Worm (Caenorhabditis elegans): ENCODE results near the gene clp-1.

clp-1 gene

DNA sequence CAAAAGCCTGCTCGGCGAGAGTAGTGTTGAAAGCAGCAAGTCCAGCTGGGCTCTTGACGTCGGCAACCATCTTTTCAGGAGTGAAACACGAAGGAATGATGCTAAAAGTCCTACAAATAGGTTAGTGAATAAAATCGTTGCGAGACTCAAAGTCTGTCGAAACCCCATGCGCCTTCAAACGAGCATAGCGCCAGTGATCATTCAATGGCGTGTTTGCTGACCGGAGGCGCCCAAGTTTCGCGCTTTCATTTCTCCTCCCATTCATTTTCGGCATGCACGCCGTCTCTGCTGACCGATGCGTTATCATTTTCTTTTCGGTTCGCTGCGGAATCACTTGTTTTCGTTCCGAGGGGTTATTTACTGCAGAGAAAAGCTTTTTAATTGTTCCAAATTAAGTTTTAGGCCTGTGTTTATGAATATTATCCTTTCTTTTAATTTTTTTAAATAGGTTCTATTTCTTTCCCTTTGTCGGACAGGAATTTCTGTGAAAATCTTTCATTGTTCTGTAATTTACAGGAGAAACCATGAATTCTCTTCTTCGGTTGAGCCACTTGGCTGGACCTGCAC, 6.5 kb upstream of the clp-1 start, which contains the start of the genes eef-1B.1 and aco-2 (continued):
- TF ChIP-seq unc-62 (GFP tag; optimal IDR thresholded peaks at IDR 0.05 in 1 of 2) (no peak), unc-62 (tag; optimal IDR thresholded peaks at IDR 0.05) (no peak), T26A8.4 (GFP tag; IDR thresholded peaks at IDR 0.05) (peak; percentile 91), set-16 (GFP tag; IDR thresholded peaks at IDR 0.05) (no peak; the same call in 1 of the 2 replicates), zag-1 (tag; optimal IDR thresholded peaks at IDR 0.05) (no peak), dmd-8 (GFP tag; IDR thresholded peaks at IDR 0.05) (no peak), ama-1 (optimal IDR thresholded peaks at IDR 0.05) (peak; percentile 81), nhr-76 (tag; optimal IDR thresholded peaks at IDR 0.05) (no peak), lin-1 (GFP tag; IDR thresholded peaks at IDR 0.05) (peak; percentile 33; the same call in 1 of the 2 replicates), spr-3 (GFP tag; optimal IDR thresholded peaks at IDR 0.05) (no peak), Y75B8A.6 (GFP tag; IDR thresholded peaks at IDR 0.05) (no peak), zfp-3 (GFP tag; conservative IDR thresholded peaks at IDR 0.05) (peak; percentile 76), ceh-62 (tag; optimal IDR thresholded peaks at IDR 0.05) (no peak), pha-4 (GFP tag; IDR thresholded peaks at IDR 0.05) (peak; percentile 64; the same call in 1 of the 2 replicates), pha-4 (tag; optimal IDR thresholded peaks at IDR 0.05) (no peak), tra-1 (GFP tag; IDR thresholded peaks at IDR 0.05) (peak; percentile 22; the same call in 1 of the 2 replicates), nhr-237 (tag; optimal IDR thresholded peaks at IDR 0.05) (no peak), nhr-28 (tag; optimal IDR thresholded peaks at IDR 0.05) (peak; percentile 84), D1046.2 (GFP tag; IDR thresholded peaks at IDR 0.05) (no peak), gei-8 (GFP tag; optimal IDR thresholded peaks at IDR 0.05) (no peak), dve-1 (tag; optimal IDR thresholded peaks at IDR 0.05; ENCODE audit: insufficient read depth) (peak; percentile 94), lin-15B (tag; optimal IDR thresholded peaks at IDR 0.05) (no peak), nhr-77 (tag; optimal IDR thresholded peaks at IDR 0.05) (peak; percentile 90), unc-130 (GFP tag; optimal IDR thresholded peaks at IDR 0.05) (peak; percentile 13), hlh-30 (tag; optimal IDR thresholded peaks at IDR 0.05; ENCODE audit: insufficient read depth) (peak; percentile 92), lin-13 (GFP tag; optimal IDR thresholded peaks at IDR 0.05) (peak; percentile 92), hlh-11 (tag; optimal IDR thresholded peaks at IDR 0.05) (peak; percentile 95), F26F4.8 (GFP tag; conservative IDR thresholded peaks at IDR 0.05) (no peak)

DNA sequence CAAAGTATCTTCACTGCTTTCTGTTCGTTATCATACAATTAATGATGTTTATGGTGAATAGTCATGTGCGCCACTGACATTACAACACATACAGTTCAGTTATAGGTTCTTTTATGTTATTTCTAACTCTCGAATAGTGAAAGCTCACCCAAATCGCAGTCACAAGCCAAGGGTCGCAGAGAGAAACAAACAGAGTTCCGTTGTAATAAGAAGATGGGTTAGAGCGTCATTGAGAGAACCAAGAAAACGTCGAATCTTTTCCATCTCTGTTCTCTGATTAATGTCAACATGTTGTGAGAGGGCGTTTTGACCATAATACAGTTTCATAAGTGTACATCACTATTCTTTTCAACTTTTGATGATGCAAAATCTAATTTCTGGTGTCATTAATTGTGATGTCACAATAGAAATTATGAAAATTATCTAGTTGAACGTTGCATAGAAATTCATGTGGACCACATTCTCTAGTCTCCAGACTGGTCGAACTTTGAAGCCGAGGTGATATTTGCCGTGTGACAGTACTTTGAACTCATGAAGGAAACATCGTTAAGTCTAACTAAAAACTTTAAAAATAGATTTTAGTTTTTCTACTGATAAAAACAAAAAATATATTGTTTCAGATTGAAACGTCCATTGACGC, 5.7 kb upstream of the clp-1 start:
- TF ChIP-seq madf-5 (GFP tag; IDR thresholded peaks at IDR 0.05) (0 out of 4 replicates have a peak, but pooled peaks of 1 of the 2 experiments have one; percentile 38), lin-13 (GFP tag; optimal IDR thresholded peaks at IDR 0.05) (peak; percentile 12), Y105C5A.15 (GFP tag; IDR thresholded peaks at IDR 0.05) (no peak), egl-27 (tag; optimal IDR thresholded peaks at IDR 0.05) (no peak), dmd-6 (GFP tag; IDR thresholded peaks at IDR 0.05) (peak; percentile 32; the same call in 1 of the 2 replicates), lin-39 (tag; optimal IDR thresholded peaks at IDR 0.05) (no peak), zip-2 (tag; optimal IDR thresholded peaks at IDR 0.05) (peak; percentile 2), nhr-102 (tag; optimal IDR thresholded peaks at IDR 0.05) (no peak), nhr-28 (tag; optimal IDR thresholded peaks at IDR 0.05) (peak; percentile 48), arid-1 (GFP tag; conservative IDR thresholded peaks at IDR 0.05) (0 out of 2 replicates have a peak, but pooled peaks have one; percentile 10), jun-1 (tag; optimal IDR thresholded peaks at IDR 0.05) (no peak), mep-1 (tag; optimal IDR thresholded peaks at IDR 0.05) (peak; percentile 65), ama-1 (optimal IDR thresholded peaks at IDR 0.05) (peak; percentile 70), php-3 (GFP tag; IDR thresholded peaks at IDR 0.05) (peak; percentile 82), mdl-1 (tag; optimal IDR thresholded peaks at IDR 0.05) (peak in 1 of 2 experiments; percentile 26), lin-29 (GFP tag; IDR thresholded peaks at IDR 0.05) (no peak), T20F7.1 (GFP tag; optimal IDR thresholded peaks at IDR 0.05) (peak; percentile 17), ctbp-1 (GFP tag; IDR thresholded peaks at IDR 0.05) (0 out of 2 replicates have a peak, but pooled peaks have one; percentile 7), nhr-11 (tag; optimal IDR thresholded peaks at IDR 0.05) (peak; percentile 45), dve-1 (tag; optimal IDR thresholded peaks at IDR 0.05; ENCODE audit: insufficient read depth) (peak; percentile 71), fkh-10 (GFP tag; optimal IDR thresholded peaks at IDR 0.05) (no peak), daf-16 (GFP tag; optimal IDR thresholded peaks at IDR 0.05) (no peak), daf-16 (tag; optimal IDR thresholded peaks at IDR 0.05) (peak; percentile 53), lsy-2 (tag; optimal IDR thresholded peaks at IDR 0.05) (peak in 1 of 2 experiments; percentile 28), hlh-30 (tag; optimal IDR thresholded peaks at IDR 0.05; ENCODE audit: insufficient read depth) (peak; percentile 68), hlh-11 (tag; optimal IDR thresholded peaks at IDR 0.05) (peak; percentile 42), spr-1 (tag; optimal IDR thresholded peaks at IDR 0.05) (no peak), pqm-1 (tag; optimal IDR thresholded peaks at IDR 0.05) (peak; percentile 6)
